Fruit fly (Drosophila melanogaster) whole organism, embryonic: ENCODE results near the gene CG10431.

Experiments used
- Awh ChIP-seq: fragments of 200-800 bp; sonication (Bioruptor generic); IDR thresholded peaks from 2 replicates; pipeline ENCODE4, ENCODE4 v1.3.6; 2022; ENCODE audit warnings: missing biosample characterization, missing genetic modification characterization
- Bdp1 ChIP-seq: fragments of 200-800 bp; sonication (Bioruptor generic); optimal IDR thresholded peaks from 3 replicates; lab custom pipeline; 2016; ENCODE audit warnings: missing biosample characterization, missing genetic modification characterization
- CG10209 ChIP-seq: fragments of 200-800 bp; sonication (Bioruptor generic); optimal IDR thresholded peaks from 3 replicates; lab custom pipeline; 2017; ENCODE audit warnings: missing biosample characterization, mild to moderate bottlenecking, missing genetic modification characterization, missing genetic modification reagents
- CG10366 ChIP-seq: fragments of 200-800 bp; sonication (Bioruptor generic); IDR thresholded peaks from 2 replicates; pipeline ENCODE4 v1.3.6; 2022; ENCODE audit warnings: missing biosample characterization, missing genetic modification characterization
- CG10462 ChIP-seq: fragments of 200-800 bp; sonication (Bioruptor generic); optimal IDR thresholded peaks from 2 replicates; lab custom pipeline; 2016; ENCODE audit warnings: missing biosample characterization, missing genetic modification characterization
- CG12071 ChIP-seq: fragments of 200-800 bp; sonication (Bioruptor generic); optimal IDR thresholded peaks from 3 replicates; lab custom pipeline; 2018; ENCODE audit warnings: missing biosample characterization, mild to moderate bottlenecking, missing genetic modification characterization
- CG12155 ChIP-seq: fragments of 200-800 bp; sonication (Bioruptor generic); optimal IDR thresholded peaks from 3 replicates; lab custom pipeline; 2016; ENCODE audit warnings: missing biosample characterization, missing genetic modification characterization
- CG12299 ChIP-seq: fragments of 200-800 bp; sonication (Bioruptor generic); optimal IDR thresholded peaks from 2 replicates; lab custom pipeline; 2018; ENCODE audit warnings: missing biosample characterization, mild to moderate bottlenecking, missing genetic modification characterization
- CG14667 ChIP-seq: fragments of 200-800 bp; sonication (Bioruptor generic); IDR thresholded peaks from 2 replicates; pipeline ENCODE4 v1.3.6; 2022; ENCODE audit warnings: missing biosample characterization, missing genetic modification characterization
- CG15696 ChIP-seq: fragments of 200-800 bp; sonication (Bioruptor generic); optimal IDR thresholded peaks from 2 replicates; lab custom pipeline; 2019; ENCODE audit warnings: missing biosample characterization, mild to moderate bottlenecking, missing genetic modification characterization, moderate library complexity
- CG17385 ChIP-seq: fragments of 200-800 bp; sonication (Bioruptor generic); optimal IDR thresholded peaks from 3 replicates; lab custom pipeline; 2018; ENCODE audit warnings: missing biosample characterization, mild to moderate bottlenecking, missing genetic modification characterization
- CG1832 ChIP-seq: fragments of 200-800 bp; sonication (Bioruptor generic); optimal IDR thresholded peaks from 2 replicates; lab custom pipeline; 2017; ENCODE audit warnings: missing biosample characterization, mild to moderate bottlenecking, missing genetic modification characterization, inconsistent platforms
- CG18764 ChIP-seq: fragments of 200-800 bp; sonication (Bioruptor generic); optimal IDR thresholded peaks from 3 replicates; lab custom pipeline; 2016; ENCODE audit warnings: missing biosample characterization, missing genetic modification characterization
- CG2116 ChIP-seq: fragments of 200-800 bp; sonication (Bioruptor generic); optimal IDR thresholded peaks from 3 replicates; lab custom pipeline; 2018; ENCODE audit warnings: missing biosample characterization, mild to moderate bottlenecking, missing genetic modification characterization
- CG2199 ChIP-seq: fragments of 200-800 bp; sonication (Bioruptor generic); IDR thresholded peaks from 3 replicates; pipeline ENCODE4 v1.3.6; 2022; ENCODE audit warnings: missing biosample characterization, missing genetic modification characterization
- CG3281 ChIP-seq: fragments of 200-800 bp; sonication (Bioruptor generic); optimal IDR thresholded peaks from 3 replicates; lab custom pipeline; 2017; ENCODE audit warnings: missing biosample characterization, mild to moderate bottlenecking, missing genetic modification characterization
- CG4328 ChIP-seq: fragments of 200-800 bp; sonication (Bioruptor generic); optimal IDR thresholded peaks from 3 replicates; lab custom pipeline; 2017; ENCODE audit warnings: missing biosample characterization, missing genetic modification reagents, missing genetic modification characterization
- CG4424 ChIP-seq: fragments of 200-800 bp; sonication (Bioruptor generic); optimal IDR thresholded peaks from 3 replicates; lab custom pipeline; 2016; ENCODE audit warnings: missing biosample characterization, missing genetic modification characterization
- CG7963 ChIP-seq: fragments of 200-800 bp; sonication (Bioruptor generic); IDR thresholded peaks from 3 replicates; pipeline ENCODE4 v1.3.6; 2022; ENCODE audit warnings: missing biosample characterization, missing genetic modification characterization; ENCODE audit not compliant: partially characterized antibody
- CkIIα-i1 ChIP-seq: fragments of 200-800 bp; sonication (Bioruptor generic); IDR thresholded peaks from 2 replicates; pipeline ENCODE4 v1.3.6; 2022; ENCODE audit warnings: missing biosample characterization, missing genetic modification characterization
- CoRest ChIP-seq: fragments of 200-800 bp; sonication (Bioruptor generic); optimal IDR thresholded peaks from 3 replicates; lab custom pipeline; 2018; ENCODE audit warnings: missing biosample characterization, mild to moderate bottlenecking, missing genetic modification characterization, moderate library complexity
- Dek ChIP-seq: fragments of 200-800 bp; sonication (Bioruptor generic); optimal IDR thresholded peaks from 3 replicates; lab custom pipeline; 2019; ENCODE audit warnings: missing biosample characterization, mild to moderate bottlenecking, missing genetic modification characterization, moderate library complexity
- Dfd ChIP-seq, 2 experiments: fragments of >200 bp; optimal IDR thresholded peaks; 2 replicates each; lab custom pipeline; 2017; ENCODE audit warnings: missing biosample characterization in 2 of 2, missing genetic modification characterization in 2 of 2
- Ets97D ChIP-seq: fragments of 200-800 bp; sonication (Bioruptor generic); optimal IDR thresholded peaks from 3 replicates; lab custom pipeline; 2016; ENCODE audit warnings: missing biosample characterization, missing genetic modification characterization
- HHEX ChIP-seq: fragments of 200-800 bp; sonication (Bioruptor generic); optimal IDR thresholded peaks from 3 replicates; lab custom pipeline; 2017; ENCODE audit warnings: missing biosample characterization, mild to moderate bottlenecking, missing genetic modification characterization, missing genetic modification reagents
- HLH54F ChIP-seq: fragments of 200-800 bp; sonication (Bioruptor generic); optimal IDR thresholded peaks from 3 replicates; lab custom pipeline; 2016; ENCODE audit warnings: missing biosample characterization, missing genetic modification characterization
- Hmx ChIP-seq: fragments of 200-800 bp; sonication (Bioruptor generic); optimal IDR thresholded peaks from 2 replicates; lab custom pipeline; 2016; ENCODE audit warnings: missing biosample characterization, missing genetic modification characterization
- Max ChIP-seq: fragments of 200-800 bp; sonication (Bioruptor generic); optimal IDR thresholded peaks from 2 replicates; lab custom pipeline; 2016; ENCODE audit warnings: missing biosample characterization, mild to moderate bottlenecking, missing genetic modification characterization
- Meics ChIP-seq: fragments of 200-800 bp; sonication (Bioruptor generic); optimal IDR thresholded peaks from 2 replicates; lab custom pipeline; 2017; ENCODE audit warnings: missing biosample characterization, mild to moderate bottlenecking, missing genetic modification characterization
- Mes4 ChIP-seq: fragments of 200-800 bp; sonication (Bioruptor generic); optimal IDR thresholded peaks from 2 replicates; lab custom pipeline; 2016; ENCODE audit warnings: missing biosample characterization, missing genetic modification characterization
- Myb ChIP-seq: fragments of 200-800 bp; sonication (Bioruptor generic); optimal IDR thresholded peaks from 2 replicates; lab custom pipeline; 2016; ENCODE audit warnings: missing biosample characterization, missing genetic modification characterization
- Opbp ChIP-seq: fragments of 200-800 bp; sonication (Bioruptor generic); IDR thresholded peaks from 3 replicates; pipeline ENCODE4 v1.3.6; 2022; ENCODE audit warnings: missing biosample characterization, missing genetic modification characterization; ENCODE audit not compliant: partially characterized antibody
- Tbp ChIP-seq: fragments of >200 bp; optimal IDR thresholded peaks from 2 replicates; lab custom pipeline; 2018; ENCODE audit warnings: missing biosample characterization, missing genetic modification characterization
- ash1 ChIP-seq: fragments of 200-800 bp; sonication (Bioruptor generic); optimal IDR thresholded peaks from 2 replicates; lab custom pipeline; 2018; ENCODE audit warnings: missing biosample characterization, mild to moderate bottlenecking, missing genetic modification characterization
- cad ChIP-seq: fragments of >200 bp; optimal IDR thresholded peaks from 2 replicates; lab custom pipeline; 2017; ENCODE audit warnings: missing biosample characterization, missing genetic modification characterization
- da ChIP-seq: fragments of 200-800 bp; sonication (Bioruptor generic); optimal IDR thresholded peaks from 2 replicates; lab custom pipeline; 2016; ENCODE audit warnings: missing biosample characterization, missing genetic modification characterization
- dpn ChIP-seq, 2 experiments: fragments of 200-800 bp; sonication (Bioruptor generic); optimal IDR thresholded peaks; 3 replicates each; lab custom pipeline; 2016; ENCODE audit warnings: missing biosample characterization in 2 of 2, missing genetic modification characterization in 2 of 2
- gcm ChIP-seq: fragments of 200-800 bp; sonication (Bioruptor generic); optimal IDR thresholded peaks from 2 replicates; lab custom pipeline; 2019; ENCODE audit warnings: missing biosample characterization, mild to moderate bottlenecking, missing genetic modification characterization, moderate library complexity
- her ChIP-seq: fragments of 200-800 bp; sonication (Bioruptor generic); optimal IDR thresholded peaks from 2 replicates; lab custom pipeline; 2016; ENCODE audit warnings: missing biosample characterization, missing genetic modification characterization
- jumu ChIP-seq: fragments of 200-800 bp; sonication (Bioruptor generic); optimal IDR thresholded peaks from 3 replicates; lab custom pipeline; 2016; ENCODE audit warnings: missing biosample characterization, missing genetic modification characterization
- lmd ChIP-seq: fragments of 200-800 bp; sonication (Bioruptor generic); IDR thresholded peaks from 2 replicates; pipeline ENCODE4 v1.3.6; 2022; ENCODE audit warnings: missing biosample characterization, missing genetic modification characterization
- nerfin-1 ChIP-seq: fragments of 200-800 bp; sonication (Bioruptor generic); optimal IDR thresholded peaks from 3 replicates; lab custom pipeline; 2019; ENCODE audit warnings: missing biosample characterization, mild to moderate bottlenecking, missing genetic modification characterization, moderate library complexity
- nmo ChIP-seq: fragments of 200-800 bp; sonication (Bioruptor generic); optimal IDR thresholded peaks from 2 replicates; lab custom pipeline; 2018; ENCODE audit warnings: missing biosample characterization, mild to moderate bottlenecking, missing genetic modification characterization, moderate library complexity
- peb ChIP-seq: fragments of 200-800 bp; sonication (Bioruptor generic); IDR thresholded peaks from 2 replicates; pipeline ENCODE4 v1.3.6; 2022; ENCODE audit warnings: missing biosample characterization, missing genetic modification characterization
- phol ChIP-seq: fragments of 200-800 bp; sonication (Bioruptor generic); optimal IDR thresholded peaks from 3 replicates; lab custom pipeline; 2018; ENCODE audit warnings: missing biosample characterization, mild to moderate bottlenecking, missing genetic modification characterization, moderate library complexity
- rib ChIP-seq: fragments of 200-800 bp; sonication (Bioruptor generic); IDR thresholded peaks from 2 replicates; pipeline ENCODE4 v1.3.6; 2022; ENCODE audit warnings: missing biosample characterization, missing genetic modification characterization
- salm ChIP-seq: fragments of 200-800 bp; sonication (Bioruptor generic); optimal IDR thresholded peaks from 2 replicates; lab custom pipeline; 2018; ENCODE audit warnings: missing biosample characterization, mild to moderate bottlenecking, missing genetic modification characterization
- seq ChIP-seq: fragments of 200-800 bp; sonication (Bioruptor generic); IDR thresholded peaks from 2 replicates; pipeline ENCODE4 v1.3.6; 2022; ENCODE audit warnings: missing biosample characterization, missing genetic modification characterization
- twi ChIP-seq: fragments of 200-800 bp; optimal IDR thresholded peaks from 2 replicates; lab custom pipeline; 2019; ENCODE audit warnings: missing biosample characterization, mild to moderate bottlenecking, missing genetic modification characterization, moderate library complexity
- zen ChIP-seq: fragments of 200-800 bp; sonication (Bioruptor generic); optimal IDR thresholded peaks from 3 replicates; lab custom pipeline; 2018; ENCODE audit warnings: missing biosample characterization, mild to moderate bottlenecking, missing genetic modification characterization, moderate library complexity

CG10431 gene

dm6 chr2L:19011895-19012645, 37.6 kb downstream of the CG10431 start (continued):
- TF ChIP-seq nerfin-1 (peak; percentile 34), CoRest (tag; lab: Kevin White, UChicago) (peak; percentile 84), Dfd (GFP tag; optimal IDR thresholded peaks at IDR 0.05; lab: Kevin White, UChicago) (no peak), her (GFP tag; lab: Kevin White, UChicago) (peak; percentile 84), twi (tag; lab: Kevin White, UChicago) (peak; percentile 43), CG10462 (GFP tag; lab: Kevin White, UChicago) (peak; percentile 3), cad (GFP tag; lab: Kevin White, UChicago) (no peak), CG4424 (GFP tag; lab: Kevin White, UChicago) (peak; percentile 66), Dek (tag; lab: Kevin White, UChicago) (peak; percentile 77), CG12299 (tag; lab: Kevin White, UChicago) (peak; percentile 67), da (no peak), Ets97D (GFP tag; lab: Kevin White, UChicago) (peak; percentile 42), CG10366 (GFP tag; lab: Robert Waterston, UW) (peak; percentile 88), Hmx (GFP tag; lab: Kevin White, UChicago) (peak; percentile 16), Bdp1 (GFP tag; lab: Kevin White, UChicago) (peak; percentile 78), CG2199 (0 out of 3 replicates have a peak, but pooled peaks have one; percentile 52), CG1832 (GFP tag; lab: Kevin White, UChicago) (no peak), CG7963 (no peak), ash1 (peak; percentile 13), CG2116 (GFP tag; lab: Kevin White, UChicago) (peak; percentile 22), HLH54F (GFP tag; lab: Kevin White, UChicago) (peak; percentile 79), CG4328 (GFP tag; lab: Kevin White, UChicago) (no peak), gcm (GFP tag; lab: Kevin White, UChicago) (peak; percentile 19), CG17385 (GFP tag; lab: Kevin White, UChicago) (peak; percentile 79), Opbp (no peak), CG18764 (GFP tag; lab: Kevin White, UChicago) (peak; percentile 37), phol (tag; lab: Kevin White, UChicago) (peak; percentile 71), HHEX (GFP tag; lab: Kevin White, UChicago) (peak; percentile 81), Max (peak; percentile 55), Awh (peak; percentile 76), salm (tag; lab: Kevin White, UChicago) (peak; percentile 51), Meics (GFP tag; lab: Kevin White, UChicago) (peak; percentile 86), dpn (GFP tag; optimal IDR thresholded peaks at IDR 0.05; lab: Kevin White, UChicago) (peak; percentile 81), CG12155 (GFP tag; lab: Kevin White, UChicago) (peak; percentile 74), seq (GFP tag; lab: Robert Waterston, UW) (peak; percentile 82), lmd (GFP tag; lab: Robert Waterston, UW) (peak; percentile 88), CG12071 (GFP tag; lab: Kevin White, UChicago) (peak; percentile 74), peb (GFP tag; lab: Robert Waterston, UW) (peak; percentile 75), CG14667 (GFP tag; lab: Robert Waterston, UW) (peak; percentile 69), jumu (GFP tag; lab: Kevin White, UChicago) (peak; percentile 84), Myb (GFP tag; lab: Kevin White, UChicago) (peak; percentile 69), CG3281 (GFP tag; lab: Kevin White, UChicago) (peak; percentile 79), rib (GFP tag; lab: Robert Waterston, UW) (no peak), CG15696 (no peak), zen (tag; lab: Kevin White, UChicago) (peak; percentile 5), Tbp (GFP tag; lab: Kevin White, UChicago) (no peak), CkIIα-i1 (GFP tag; lab: Robert Waterston, UW) (no peak), nmo (GFP tag; lab: Kevin White, UChicago) (peak; percentile 82), CG10209 (GFP tag; lab: Kevin White, UChicago) (peak; percentile 82), Mes4 (GFP tag; lab: Kevin White, UChicago) (peak; percentile 62)
